Worm (Caenorhabditis elegans): Measurements from ENCODE around the gene F10E9.4.
A peak's percentile ranks its signal among the peaks of the same experiment; 100 is the strongest.

Gene F10E9.4

DNA sequence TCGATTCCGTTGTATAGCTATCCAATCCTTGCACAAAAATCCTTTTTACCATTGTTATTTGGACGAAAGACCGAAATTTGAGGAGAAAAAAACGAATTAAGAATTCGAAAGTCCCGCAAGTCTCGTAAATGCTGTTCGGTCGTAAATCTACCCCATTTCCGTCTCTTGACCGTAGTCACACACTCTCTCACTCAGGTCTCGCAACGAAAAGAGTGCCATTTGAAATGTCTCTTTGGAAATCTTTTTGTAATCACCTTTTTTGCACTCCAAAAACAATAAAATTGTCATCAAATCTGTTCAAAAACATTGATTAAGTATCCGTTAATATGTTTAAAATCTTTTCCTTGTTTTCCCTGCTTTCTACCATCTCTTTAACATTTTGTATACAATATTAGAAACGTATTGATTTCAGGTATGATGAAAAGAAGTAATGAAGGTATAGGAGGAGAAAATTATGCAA is 49.9 kb downstream of the F10E9.4 start, which contains the start of the genes R05D3.8 and rfp-1 (continued):
- no peak for TF ChIP-seq jun-1 (tag; optimal IDR thresholded peaks at IDR 0.05)
- no peak for TF ChIP-seq vab-7 (GFP tag; IDR thresholded peaks at IDR 0.05)
- no peak for TF ChIP-seq lin-29 (GFP tag; IDR thresholded peaks at IDR 0.05)
- no peak for TF ChIP-seq Y105C5A.15 (GFP tag; IDR thresholded peaks at IDR 0.05)
- peak; percentile 89 for TF ChIP-seq mes-2 (tag; optimal IDR thresholded peaks at IDR 0.05; ENCODE audit: poor library complexity, severe bottlenecking)
- peak; percentile 45; the same call in 1 of the 2 replicates for TF ChIP-seq T26A8.4 (GFP tag; IDR thresholded peaks at IDR 0.05)
- peak; percentile 87 for TF ChIP-seq dpl-1 (GFP tag; optimal IDR thresholded peaks at IDR 0.05)
- TF ChIP-seq ztf-7 (tag; optimal IDR thresholded peaks at IDR 0.05), result no peak
- peak; percentile 87 for TF ChIP-seq mep-1 (tag; optimal IDR thresholded peaks at IDR 0.05)
- peak in 1 of 2 experiments; percentile 54 for TF ChIP-seq hif-1 (tag; optimal IDR thresholded peaks at IDR 0.05)
- TF ChIP-seq dmd-6 (GFP tag; IDR thresholded peaks at IDR 0.05), result peak; percentile 40
- TF ChIP-seq F26F4.8 (GFP tag; conservative IDR thresholded peaks at IDR 0.05), result no peak
- no peak for TF ChIP-seq zag-1 (tag; optimal IDR thresholded peaks at IDR 0.05)
- no peak; the same call in 1 of the 2 replicates for TF ChIP-seq hmg-1.1 (GFP tag; IDR thresholded peaks at IDR 0.05)
- peak; percentile 90 for TF ChIP-seq dve-1 (tag; optimal IDR thresholded peaks at IDR 0.05; ENCODE audit: insufficient read depth)
- TF ChIP-seq F37D6.2 (tag; optimal IDR thresholded peaks at IDR 0.05), result peak; percentile 39
- no peak for TF ChIP-seq cey-2 (tag; optimal IDR thresholded peaks at IDR 0.05; ENCODE audit: borderline replicate concordance, insufficient read depth)
- no peak for TF ChIP-seq daf-12 (tag; optimal IDR thresholded peaks at IDR 0.05)
- TF ChIP-seq nhr-77 (tag; optimal IDR thresholded peaks at IDR 0.05), result peak; percentile 91
- peak; percentile 73 for TF ChIP-seq T20F7.1 (GFP tag; optimal IDR thresholded peaks at IDR 0.05)
- peak; percentile 88 for TF ChIP-seq nhr-6 (tag; optimal IDR thresholded peaks at IDR 0.05)
- peak; percentile 6 for TF ChIP-seq duxl-1 (tag; optimal IDR thresholded peaks at IDR 0.05; ENCODE audit: poor library complexity)
- TF ChIP-seq nhr-28 (tag; optimal IDR thresholded peaks at IDR 0.05), result peak; percentile 85
- no peak for TF ChIP-seq attf-4 (tag; optimal IDR thresholded peaks at IDR 0.05)
- no peak for TF ChIP-seq ztf-11 (tag; optimal IDR thresholded peaks at IDR 0.05)
- peak; percentile 89 for TF ChIP-seq nhr-11 (tag; optimal IDR thresholded peaks at IDR 0.05)
- peak; percentile 36 for TF ChIP-seq fkh-10 (GFP tag; optimal IDR thresholded peaks at IDR 0.05)
- TF ChIP-seq ceh-20 (GFP tag; IDR thresholded peaks at IDR 0.05), result no peak; the same call in 1 of the 2 replicates
- TF ChIP-seq ces-1 (GFP tag; optimal IDR thresholded peaks at IDR 0.05), result no peak
- TF ChIP-seq rbr-2 (tag; optimal IDR thresholded peaks at IDR 0.05), result peak; percentile 43
- no peak for TF ChIP-seq zfp-2 (tag; optimal IDR thresholded peaks at IDR 0.05)
- no peak for TF ChIP-seq madf-5 (GFP tag; IDR thresholded peaks at IDR 0.05)
- TF ChIP-seq R02D3.7 (tag; optimal IDR thresholded peaks at IDR 0.05), result peak; percentile 97
- 0 out of 2 replicates have a peak, but pooled peaks have one; percentile 22 for TF ChIP-seq tra-1 (GFP tag; IDR thresholded peaks at IDR 0.05)
- TF ChIP-seq ama-1 (optimal IDR thresholded peaks at IDR 0.05), result no peak
- no peak for TF ChIP-seq daf-8 (GFP tag; IDR thresholded peaks at IDR 0.05)
- peak; percentile 44 for TF ChIP-seq aha-1 (tag)
- no peak for TF ChIP-seq ceh-28 (tag; optimal IDR thresholded peaks at IDR 0.05)

Data from whole organism, L4 larva.